Fruit fly (Drosophila melanogaster) whole organism, wandering third instar larva: Measurements from ENCODE around the gene CG18766.

Experiments
- Hr78 ChIP-seq: fragments of >200 bp; optimal IDR thresholded peaks from 2 replicates; lab custom pipeline; 2017; ENCODE audit warnings: missing biosample characterization, missing genetic modification characterization
- Mio ChIP-seq: sonication (Bioruptor generic); optimal IDR thresholded peaks from 2 replicates; lab custom pipeline; 2016; ENCODE audit warnings: missing biosample characterization, missing genetic modification characterization
- N ChIP-seq: fragments of >200 bp; optimal IDR thresholded peaks from 2 replicates; lab custom pipeline; 2018; ENCODE audit warnings: missing biosample characterization, missing external identifiers, missing genetic modification characterization
- OdsH ChIP-seq: fragments of 200-800 bp; sonication (Bioruptor generic); optimal IDR thresholded peaks from 2 replicates; lab custom pipeline; 2016; ENCODE audit warnings: missing biosample characterization, mild to moderate bottlenecking, missing genetic modification characterization
- pan ChIP-seq: fragments of >200 bp; optimal IDR thresholded peaks from 2 replicates; lab custom pipeline; 2017

DNA sequence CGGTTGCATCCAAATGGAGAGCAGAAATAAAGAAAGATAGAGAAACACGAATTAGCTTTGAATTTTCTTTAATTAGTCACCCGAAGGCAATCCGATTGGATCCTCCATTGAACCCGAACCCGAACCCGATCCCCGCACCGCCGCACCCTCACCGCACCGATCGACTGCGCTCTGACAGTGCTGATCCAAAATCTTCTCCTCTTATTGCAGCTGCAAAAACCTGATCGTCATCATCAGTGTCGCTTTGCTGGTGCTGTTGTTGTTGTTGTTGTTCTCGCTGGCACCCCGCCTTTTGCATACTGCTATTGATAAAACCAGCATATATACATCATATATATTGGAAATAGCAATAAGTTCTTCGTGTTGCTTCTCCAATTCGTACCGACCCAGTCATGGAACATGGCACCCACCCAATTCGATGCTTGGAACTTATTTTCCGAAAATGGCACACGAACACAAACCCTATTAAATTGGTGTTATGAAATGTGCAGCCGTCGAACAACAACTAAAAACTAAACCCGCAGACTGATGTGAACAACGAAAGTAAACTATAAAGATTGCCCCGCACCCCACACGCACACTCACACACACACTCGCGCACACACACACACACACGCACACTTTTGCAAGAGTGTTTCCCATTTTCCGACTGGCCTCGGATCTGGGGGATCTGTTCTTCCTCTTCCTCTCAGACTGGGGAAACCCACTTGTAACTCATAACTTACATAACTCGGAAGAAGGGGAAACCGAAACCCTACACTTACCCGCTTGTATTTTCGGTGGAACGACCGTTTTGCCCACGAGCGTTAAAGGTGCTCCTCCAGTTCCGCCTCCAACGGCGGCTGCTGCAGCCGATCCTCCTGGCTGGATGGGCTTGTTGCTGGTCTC is 25.6 kb upstream of the CG18766 start:
- no peak for TF ChIP-seq N
- TF ChIP-seq OdsH (GFP tag; lab: Kevin White, UChicago), result no peak
- no peak for TF ChIP-seq pan (lab: Kevin White, UChicago)
- no peak for TF ChIP-seq Mio (GFP tag; lab: Kevin White, UChicago)
- TF ChIP-seq Hr78 (GFP tag; lab: Kevin White, UChicago), result no peak
